Fruit fly (Drosophila melanogaster) whole organism: ENCODE results near the gene dar1.

ENCODE experiments used
- CG8478 ChIP-seq: fragments of >200 bp; optimal IDR thresholded peaks from 2 replicates; lab custom pipeline; 2018; ENCODE audit warnings: inconsistent platforms
- Dll ChIP-seq: fragments of >200 bp; optimal IDR thresholded peaks from 2 replicates; lab custom pipeline; 2017
- EcR ChIP-seq, 2 experiments: fragments of >200 bp; optimal IDR thresholded peaks; 2 replicates each; lab custom pipeline; 2017; ENCODE audit warnings: missing biosample characterization in 2 of 2, missing genetic modification characterization in 2 of 2, missing genetic modification reagents in 2 of 2
- pan ChIP-seq: fragments of >200 bp; optimal IDR thresholded peaks from 2 replicates; lab custom pipeline; 2017
- psq ChIP-seq: fragments of >200 bp; optimal IDR thresholded peaks from 2 replicates; lab custom pipeline; 2017
- usp ChIP-seq: fragments of >200 bp; optimal IDR thresholded peaks from 2 replicates; lab custom pipeline; 2017; ENCODE audit warnings: missing biosample characterization, missing genetic modification characterization, mixed read lengths

The dar1 gene

dm6 chr3L:3634107-3634737, 8.1 kb downstream of the dar1 start:
- no peak for TF ChIP-seq EcR (GFP tag; optimal IDR thresholded peaks at IDR 0.05; lab: Kevin White, UChicago)
- no peak for TF ChIP-seq pan (lab: Kevin White, UChicago)
- no peak for TF ChIP-seq CG8478 (lab: Kevin White, UChicago)
- TF ChIP-seq Dll (lab: Kevin White, UChicago) = no peak
- TF ChIP-seq usp (GFP tag; lab: Kevin White, UChicago) = no peak
- no peak for TF ChIP-seq psq (lab: Kevin White, UChicago)

dm6 chr3L:3638587-3639312, 12.6 kb downstream of the dar1 start:
- no peak for TF ChIP-seq usp (GFP tag; lab: Kevin White, UChicago)

dm6 chr3L:3639324-3639723, 13.2 kb downstream of the dar1 start:
- TF ChIP-seq Dll (lab: Kevin White, UChicago) = no peak
- no peak for TF ChIP-seq EcR (GFP tag; optimal IDR thresholded peaks at IDR 0.05; lab: Kevin White, UChicago)
- no peak for TF ChIP-seq CG8478 (lab: Kevin White, UChicago)
- no peak for TF ChIP-seq usp (GFP tag; lab: Kevin White, UChicago)
- TF ChIP-seq pan (lab: Kevin White, UChicago) = no peak
- TF ChIP-seq psq (lab: Kevin White, UChicago) = no peak

DNA sequence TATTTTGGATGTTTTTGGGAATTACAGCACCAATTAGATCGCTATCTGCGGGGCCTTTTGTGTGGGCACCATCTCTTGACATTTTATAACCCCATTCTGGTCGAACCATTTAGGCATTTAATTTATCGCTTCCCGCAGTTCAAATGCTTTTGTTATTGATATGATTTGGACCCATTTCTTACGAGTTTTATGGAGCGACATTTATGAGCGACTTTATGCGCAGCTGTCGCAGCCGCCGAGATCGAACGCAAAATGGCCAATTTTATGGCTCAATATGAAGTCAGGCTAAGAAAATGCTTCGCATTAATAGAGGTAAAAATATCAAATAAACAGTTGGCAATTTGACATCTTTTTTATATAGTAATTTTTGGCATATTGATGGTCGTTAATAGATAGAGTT, 14.8 kb downstream of the dar1 start:
- TF ChIP-seq usp (GFP tag; lab: Kevin White, UChicago) = no peak
- no peak for TF ChIP-seq CG8478 (lab: Kevin White, UChicago)
- no peak for TF ChIP-seq EcR (GFP tag; optimal IDR thresholded peaks at IDR 0.05; lab: Kevin White, UChicago)
- no peak for TF ChIP-seq Dll (lab: Kevin White, UChicago)
- no peak for TF ChIP-seq psq (lab: Kevin White, UChicago)
- no peak for TF ChIP-seq pan (lab: Kevin White, UChicago)

- no peak for TF ChIP-seq psq (lab: Kevin White, UChicago)
- no peak for TF ChIP-seq usp (GFP tag; lab: Kevin White, UChicago)
- no peak for TF ChIP-seq EcR (GFP tag; optimal IDR thresholded peaks at IDR 0.05; lab: Kevin White, UChicago)
- no peak for TF ChIP-seq pan (lab: Kevin White, UChicago)
- TF ChIP-seq CG8478 (lab: Kevin White, UChicago) = no peak
- TF ChIP-seq Dll (lab: Kevin White, UChicago) = no peak
These were observed 18.3 kb downstream of the dar1 start for dm6 chr3L:3644337-3645027.

DNA sequence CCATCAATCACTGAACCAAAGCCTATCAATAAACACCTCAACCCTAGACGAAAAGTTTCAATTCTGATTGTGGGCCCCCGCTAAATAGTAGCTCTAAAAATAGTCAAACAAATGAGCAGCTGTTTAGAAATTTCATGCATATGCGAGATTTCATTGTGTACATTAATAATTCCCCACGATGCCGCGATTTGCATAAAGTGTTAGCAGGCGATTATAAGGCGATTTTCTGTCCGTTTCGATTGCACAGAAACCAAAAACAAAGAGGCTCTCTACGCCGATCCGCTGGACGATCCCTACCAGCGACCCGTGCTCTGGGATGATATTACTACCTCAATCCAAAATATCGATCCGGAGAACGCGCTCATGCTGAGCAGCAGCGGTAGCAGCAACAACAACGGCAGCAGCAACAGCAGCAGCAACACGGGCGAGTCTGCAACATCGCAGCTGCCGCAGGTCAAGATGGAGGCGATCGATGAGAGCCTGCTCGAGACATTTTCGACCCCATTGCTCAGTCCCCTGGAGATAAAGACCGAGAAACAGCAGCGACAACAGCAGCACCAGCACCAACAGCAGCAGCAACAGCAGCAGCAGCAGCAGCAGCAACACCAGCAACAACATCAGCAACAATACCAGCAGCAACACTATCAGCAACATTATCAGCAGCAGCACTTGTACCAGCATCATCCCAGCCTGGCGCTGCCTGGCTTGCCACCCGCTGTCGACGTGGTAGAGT, 19.6 kb downstream of the dar1 start:
- TF ChIP-seq psq (lab: Kevin White, UChicago) = no peak
- TF ChIP-seq pan (lab: Kevin White, UChicago) = no peak
- TF ChIP-seq Dll (lab: Kevin White, UChicago) = no peak
- TF ChIP-seq CG8478 (lab: Kevin White, UChicago) = no peak
- no peak for TF ChIP-seq EcR (GFP tag; optimal IDR thresholded peaks at IDR 0.05; lab: Kevin White, UChicago)

dm6 chr3L:3646361-3646759, 20.2 kb downstream of the dar1 start:
- no peak for TF ChIP-seq EcR (GFP tag; optimal IDR thresholded peaks at IDR 0.05; lab: Kevin White, UChicago)
- TF ChIP-seq usp (GFP tag; lab: Kevin White, UChicago) = no peak

dm6 chr3L:3649527-3649926, 23.4 kb downstream of the dar1 start:
- TF ChIP-seq CG8478 (lab: Kevin White, UChicago) (no peak), usp (GFP tag; lab: Kevin White, UChicago) (no peak)

DNA sequence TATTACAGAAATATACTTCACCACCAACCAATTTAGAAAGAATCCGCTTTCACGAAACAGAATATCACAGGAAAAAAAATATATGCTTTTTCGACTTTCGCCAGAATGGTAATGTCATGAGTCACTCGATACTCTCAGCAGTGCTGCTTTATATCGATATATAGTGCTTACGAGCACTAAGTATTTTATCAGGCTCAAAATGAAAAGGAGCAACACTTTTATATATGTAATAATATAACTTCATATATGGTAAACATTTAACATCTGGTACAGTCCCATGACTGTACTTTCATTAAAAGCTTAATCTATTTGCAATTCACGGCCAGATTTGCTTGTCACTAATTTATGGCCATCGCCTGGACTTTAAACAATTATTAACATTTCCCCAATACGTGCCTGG, 28.5 kb downstream of the dar1 start, which contains the start of gene CG10862:
TSS of gene CG10862 (minus strand) at position 101 of the 400 bp plus-strand sequence.
- no peak for TF ChIP-seq CG8478 (lab: Kevin White, UChicago)
- no peak for TF ChIP-seq usp (GFP tag; lab: Kevin White, UChicago)
- no peak for TF ChIP-seq psq (lab: Kevin White, UChicago)
- no peak for TF ChIP-seq EcR (GFP tag; optimal IDR thresholded peaks at IDR 0.05; lab: Kevin White, UChicago)

dm6 chr3L:3656867-3657266, 30.7 kb downstream of the dar1 start:
- TF ChIP-seq psq (lab: Kevin White, UChicago) = no peak
- no peak for TF ChIP-seq EcR (GFP tag; optimal IDR thresholded peaks at IDR 0.05; lab: Kevin White, UChicago)
- no peak for TF ChIP-seq usp (GFP tag; lab: Kevin White, UChicago)
- no peak for TF ChIP-seq Dll (lab: Kevin White, UChicago)
- TF ChIP-seq CG8478 (lab: Kevin White, UChicago) = no peak
- no peak for TF ChIP-seq pan (lab: Kevin White, UChicago)

dm6 chr3L:3657897-3658296, 31.7 kb downstream of the dar1 start:
- TF ChIP-seq Dll (lab: Kevin White, UChicago) (no peak), pan (lab: Kevin White, UChicago) (no peak), psq (lab: Kevin White, UChicago) (no peak), EcR (GFP tag; optimal IDR thresholded peaks at IDR 0.05; lab: Kevin White, UChicago) (no peak), CG8478 (lab: Kevin White, UChicago) (no peak), usp (GFP tag; lab: Kevin White, UChicago) (no peak)
